Worm (Caenorhabditis elegans): ENCODE measurements around the gene lmd-5.

lmd-5 gene

ce11 chrV:7111276-7111675 is 12.2 kb upstream of the lmd-5 start:
- no peak for TF ChIP-seq hlh-6 (tag; optimal IDR thresholded peaks at IDR 0.05)
- TF ChIP-seq sox-4 (tag; optimal IDR thresholded peaks at IDR 0.05), result no peak
- TF ChIP-seq unc-42 (tag; optimal IDR thresholded peaks at IDR 0.05), result peak; percentile 96
- TF ChIP-seq fkh-6 (tag; optimal IDR thresholded peaks at IDR 0.05), result no peak
- TF ChIP-seq pha-2 (tag; optimal IDR thresholded peaks at IDR 0.05), result no peak
- no peak for TF ChIP-seq pat-9 (tag; optimal IDR thresholded peaks at IDR 0.05)
- TF ChIP-seq ceh-45 (GFP tag; IDR thresholded peaks at IDR 0.05), result no peak
- TF ChIP-seq ztf-16 (tag; optimal IDR thresholded peaks at IDR 0.05), result no peak
- TF ChIP-seq fkh-10 (GFP tag; optimal IDR thresholded peaks at IDR 0.05), result peak; percentile 10
- TF ChIP-seq tbx-2 (tag; optimal IDR thresholded peaks at IDR 0.05), result no peak
- TF ChIP-seq ceh-6 (GFP tag; optimal IDR thresholded peaks at IDR 0.05), result no peak

- no peak for TF ChIP-seq dmd-4 (tag; optimal IDR thresholded peaks at IDR 0.05; ENCODE audit: borderline replicate concordance)
Observed at ce11 chrV:7112223-7112622, 11.2 kb upstream of the lmd-5 start.

- TF ChIP-seq dve-1 (tag; optimal IDR thresholded peaks at IDR 0.05), result no peak
- no peak for TF ChIP-seq ceh-31 (tag; optimal IDR thresholded peaks at IDR 0.05)
- TF ChIP-seq fkh-10 (GFP tag; optimal IDR thresholded peaks at IDR 0.05), result no peak
- TF ChIP-seq gmeb-2 (tag; optimal IDR thresholded peaks at IDR 0.05), result no peak
- TF ChIP-seq sox-2 (GFP tag; IDR thresholded peaks at IDR 0.05), result no peak
- no peak for TF ChIP-seq hlh-15 (tag; optimal IDR thresholded peaks at IDR 0.05)
- TF ChIP-seq mec-3 (tag; optimal IDR thresholded peaks at IDR 0.05; ENCODE audit: borderline replicate concordance), result no peak
- no peak for TF ChIP-seq odd-2 (tag; optimal IDR thresholded peaks at IDR 0.05)
- TF ChIP-seq ets-4 (tag; optimal IDR thresholded peaks at IDR 0.05), result no peak
- TF ChIP-seq ceh-19 (GFP tag; optimal IDR thresholded peaks at IDR 0.05), result no peak
- no peak for TF ChIP-seq hlh-13 (GFP tag; optimal IDR thresholded peaks at IDR 0.05)
- no peak for TF ChIP-seq ahr-1 (tag; optimal IDR thresholded peaks at IDR 0.05)
- TF ChIP-seq ceh-6 (GFP tag; optimal IDR thresholded peaks at IDR 0.05), result no peak
- no peak for TF ChIP-seq K09A11.1 (tag; optimal IDR thresholded peaks at IDR 0.05; ENCODE audit: insufficient read depth)
Observed at ce11 chrV:7118796-7119195, 4.7 kb upstream of the lmd-5 start, which contains the start of gene srx-33. Gene srx-33 (minus strand): TSS chrV:7118896.

- TF ChIP-seq hlh-8 (tag; optimal IDR thresholded peaks at IDR 0.05) (no peak), elt-4 (tag; optimal IDR thresholded peaks at IDR 0.05) (no peak), lim-6 (tag; optimal IDR thresholded peaks at IDR 0.05) (no peak), pqm-1 (tag; optimal IDR thresholded peaks at IDR 0.05) (no peak), ama-1 (optimal IDR thresholded peaks at IDR 0.05) (no peak), pag-3 (tag; optimal IDR thresholded peaks at IDR 0.05; ENCODE audit: borderline replicate concordance) (no peak), pat-9 (tag; optimal IDR thresholded peaks at IDR 0.05) (no peak), fax-1 (tag; optimal IDR thresholded peaks at IDR 0.05) (no peak), elt-2 (tag; optimal IDR thresholded peaks at IDR 0.05) (no peak), nfya-1 (tag; optimal IDR thresholded peaks at IDR 0.05) (no peak), Y22D7AL.16 (tag; optimal IDR thresholded peaks at IDR 0.05) (no peak), ref-2 (tag; optimal IDR thresholded peaks at IDR 0.05) (no peak), ceh-14 (tag; optimal IDR thresholded peaks at IDR 0.05) (no peak)
Observed at ce11 chrV:7120168-7120567, 3.3 kb upstream of the lmd-5 start, which contains the start of gene srx-34. Gene srx-34 (minus strand): TSS chrV:7120268.

ce11 chrV:7123979-7124378 is 521 bp downstream of the lmd-5 start:
- TF ChIP-seq gmeb-2 (tag; optimal IDR thresholded peaks at IDR 0.05) (no peak), ahr-1 (tag; optimal IDR thresholded peaks at IDR 0.05) (no peak), tbx-7 (tag; optimal IDR thresholded peaks at IDR 0.05) (no peak), pat-9 (tag; optimal IDR thresholded peaks at IDR 0.05) (no peak), mec-3 (tag; optimal IDR thresholded peaks at IDR 0.05; ENCODE audit: borderline replicate concordance) (no peak)
